Worm (Caenorhabditis elegans): ENCODE measurements around the gene srz-104.

The srz-104 gene

DNA sequence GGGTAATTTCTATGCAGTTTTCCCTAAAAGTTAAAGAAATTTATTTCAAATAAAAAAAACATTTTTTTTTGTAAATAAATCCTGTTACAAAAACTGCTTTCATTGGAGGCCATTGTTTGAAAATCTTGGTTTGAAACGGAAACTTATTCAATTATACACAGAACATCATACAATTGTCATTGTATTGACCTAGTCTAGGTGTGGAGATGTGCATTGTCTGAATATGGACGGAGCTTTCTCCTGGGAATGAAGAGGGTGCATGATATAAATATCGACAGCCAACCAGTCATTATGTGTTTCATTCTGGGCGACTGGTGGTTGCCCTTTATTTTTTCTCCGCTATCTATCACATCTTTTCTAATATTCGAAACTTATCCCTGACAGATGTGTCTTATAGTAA is 23.0 kb downstream of the srz-104 start, which contains the start of gene C35D6.3:
C35D6.3 (plus strand) TSS at position 301 of the 400 bp plus-strand sequence.
- TF ChIP-seq med-1 (GFP tag; optimal IDR thresholded peaks at IDR 0.05; ENCODE audit: insufficient read depth) (no peak), ztf-23 (GFP tag; IDR thresholded peaks at IDR 0.05) (no peak), ztf-29 (GFP tag; IDR thresholded peaks at IDR 0.05) (no peak), ref-1 (GFP tag; conservative IDR thresholded peaks at IDR 0.05) (no peak), T22C8.4 (GFP tag; IDR thresholded peaks at IDR 0.05) (no peak), klf-2 (GFP tag; conservative IDR thresholded peaks at IDR 0.05) (no peak), cog-1 (tag; optimal IDR thresholded peaks at IDR 0.05) (no peak), tab-1 (GFP tag; IDR thresholded peaks at IDR 0.05) (no peak), flt-1 (GFP tag; IDR thresholded peaks at IDR 0.05) (no peak)

DNA sequence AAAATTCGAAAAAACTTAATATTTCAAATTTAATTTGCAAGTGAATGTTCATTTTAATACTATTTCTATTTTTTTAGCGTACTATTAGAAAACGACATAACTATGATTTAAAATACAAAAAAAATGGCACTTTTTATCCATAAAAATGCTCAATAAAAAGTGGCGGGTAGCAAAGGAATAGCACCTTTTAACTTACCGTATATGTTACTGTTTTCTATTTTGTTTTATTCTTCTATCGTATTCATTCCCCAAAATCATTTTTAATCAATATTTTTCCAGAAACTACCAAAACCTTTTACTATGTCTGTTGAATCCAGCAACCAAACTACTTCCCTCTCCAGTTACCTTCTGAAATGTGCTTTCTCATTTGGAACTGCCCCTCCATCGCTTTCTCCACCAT is 27.2 kb downstream of the srz-104 start, which contains the start of gene C35D6.4:
C35D6.4 (plus strand) TSS at position 301 of the 400 bp plus-strand sequence.
- TF ChIP-seq ztf-23 (GFP tag; IDR thresholded peaks at IDR 0.05) (no peak), ztf-29 (GFP tag; IDR thresholded peaks at IDR 0.05) (no peak), tab-1 (GFP tag; IDR thresholded peaks at IDR 0.05) (no peak), flt-1 (GFP tag; IDR thresholded peaks at IDR 0.05) (no peak)

DNA sequence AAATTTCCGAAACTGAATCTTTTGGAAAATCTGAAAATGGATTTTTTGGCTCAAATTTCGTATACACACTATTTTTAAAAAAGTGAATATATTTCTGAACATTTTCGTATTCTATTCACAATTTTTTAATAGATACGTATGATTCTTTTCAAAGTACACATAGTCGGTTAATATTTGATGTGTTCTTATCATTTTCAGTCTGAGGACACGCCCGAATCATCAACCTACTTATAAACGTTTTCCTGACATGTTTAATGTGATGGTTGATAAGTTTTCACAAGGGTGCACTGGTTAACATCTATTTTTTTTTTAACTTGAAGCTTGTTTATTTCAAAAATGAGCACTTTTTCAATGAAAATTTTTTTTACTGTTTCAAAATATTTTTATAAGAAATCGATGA is 41.1 kb downstream of the srz-104 start:
- TF ChIP-seq klf-2 (GFP tag; conservative IDR thresholded peaks at IDR 0.05) = no peak
- TF ChIP-seq cog-1 (tag; optimal IDR thresholded peaks at IDR 0.05) = no peak
- no peak for TF ChIP-seq ztf-29 (GFP tag; IDR thresholded peaks at IDR 0.05)
- TF ChIP-seq T22C8.4 (GFP tag; IDR thresholded peaks at IDR 0.05) = no peak
- no peak for TF ChIP-seq ref-1 (GFP tag; conservative IDR thresholded peaks at IDR 0.05)

DNA sequence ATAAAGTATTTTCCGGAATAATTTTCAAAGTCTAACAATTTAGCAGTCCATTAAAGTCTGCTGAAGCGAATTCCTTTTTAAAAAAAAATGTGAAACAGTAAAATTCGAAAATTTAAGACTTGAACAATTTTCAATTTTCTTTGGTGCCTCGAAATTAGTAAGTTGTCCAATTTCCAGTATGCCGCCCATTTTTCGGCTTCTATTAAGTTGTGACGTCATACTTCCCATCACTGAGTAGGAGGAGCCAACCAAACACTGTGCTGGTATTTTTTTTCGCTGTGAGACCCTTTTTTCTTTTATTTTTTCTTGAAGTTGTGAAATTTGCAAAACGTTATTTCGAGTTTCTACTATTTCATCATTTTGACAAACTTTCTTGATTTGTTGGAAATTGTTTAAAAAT is 47.1 kb downstream of the srz-104 start:
- TF ChIP-seq T22C8.4 (GFP tag; IDR thresholded peaks at IDR 0.05) (no peak), tab-1 (GFP tag; IDR thresholded peaks at IDR 0.05) (no peak), med-1 (GFP tag; optimal IDR thresholded peaks at IDR 0.05; ENCODE audit: insufficient read depth) (no peak), ref-1 (GFP tag; conservative IDR thresholded peaks at IDR 0.05) (no peak), ztf-29 (GFP tag; IDR thresholded peaks at IDR 0.05) (no peak), flt-1 (GFP tag; IDR thresholded peaks at IDR 0.05) (no peak), ztf-23 (GFP tag; IDR thresholded peaks at IDR 0.05) (no peak), cog-1 (tag; optimal IDR thresholded peaks at IDR 0.05) (no peak), klf-2 (GFP tag; conservative IDR thresholded peaks at IDR 0.05) (no peak)

Data from whole organism, midembryonic.